Fruit fly (Drosophila melanogaster): Measurements from ENCODE around the gene Acer.
A peak's percentile ranks its signal among the peaks of the same experiment; 100 is the strongest.

Acer gene

DNA sequence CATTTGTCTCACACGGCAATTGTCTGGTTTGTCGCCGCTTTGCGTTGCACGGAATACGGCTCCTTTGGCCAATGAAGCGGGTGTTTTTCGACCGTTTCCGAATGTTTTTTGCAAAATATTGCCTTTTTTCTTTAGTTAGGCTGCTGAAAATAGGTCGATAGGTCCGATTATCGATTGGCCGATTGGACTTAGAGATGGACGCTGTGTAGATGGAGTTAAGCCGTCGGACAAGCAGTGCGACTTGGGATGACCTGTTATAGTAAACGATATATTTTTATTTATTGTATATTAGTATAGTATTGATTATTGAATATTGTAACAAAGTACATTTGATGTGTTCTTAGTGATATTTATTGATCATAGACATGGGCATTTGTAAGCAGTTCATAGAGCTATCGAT is 6.6 kb downstream of the Acer start, which contains the start of the genes lmgA and lmgB (continued):
- TF ChIP-seq CG13123 (GFP tag; optimal IDR thresholded peaks at IDR 0.05) (peak; percentile 33), dmrt11E (tag; optimal IDR thresholded peaks at IDR 0.05) (peak; percentile 27), CG31365 (tag; optimal IDR thresholded peaks at IDR 0.05) (peak; percentile 94), TFAM (GFP tag; optimal IDR thresholded peaks at IDR 0.05) (no peak), CG14014 (GFP tag; IDR thresholded peaks at IDR 0.05) (0 out of 2 replicates have a peak, but pooled peaks have one; percentile 9), CG18011 (GFP tag; optimal IDR thresholded peaks at IDR 0.05) (peak; percentile 35), chinmo (GFP tag; IDR thresholded peaks at IDR 0.05; ENCODE audit: partially characterized antibody) (peak; percentile 46; the same call in 3 of the 4 replicates), ro (GFP tag; IDR thresholded peaks at IDR 0.05) (no peak), dpn (GFP tag; optimal IDR thresholded peaks at IDR 0.05) (peak; percentile 14 to 71), B-H1 (GFP tag; IDR thresholded peaks at IDR 0.05) (no peak), pzg (GFP tag; optimal IDR thresholded peaks at IDR 0.05) (peak; percentile 80), CG2202 (tag; optimal IDR thresholded peaks at IDR 0.05) (no peak), Side (GFP tag; optimal IDR thresholded peaks at IDR 0.05) (no peak), Sin3A (optimal IDR thresholded peaks at IDR 0.05) (peak; percentile 32), corto (GFP tag; optimal IDR thresholded peaks at IDR 0.05) (peak; percentile 35), CG2129 (GFP tag; IDR thresholded peaks at IDR 0.05; ENCODE audit: partially characterized antibody) (peak; percentile 82), CG17568 (GFP tag; optimal IDR thresholded peaks at IDR 0.05) (no peak), Bteb2 (GFP tag; optimal IDR thresholded peaks at IDR 0.05) (no peak), Lhr (GFP tag; optimal IDR thresholded peaks at IDR 0.05) (peak; percentile 44), tin (GFP tag; optimal IDR thresholded peaks at IDR 0.05) (peak; percentile 64), chn (GFP tag; optimal IDR thresholded peaks at IDR 0.05) (peak; percentile 36), CG13424 (tag; optimal IDR thresholded peaks at IDR 0.05) (peak; percentile 45), CG9932 (GFP tag; IDR thresholded peaks at IDR 0.05) (peak; percentile 76), abd-A (tag; optimal IDR thresholded peaks at IDR 0.05) (no peak), Six4 (GFP tag; optimal IDR thresholded peaks at IDR 0.05) (peak; percentile 14), BEAF-32 (GFP tag; optimal IDR thresholded peaks at IDR 0.05) (peak; percentile 87), az2 (GFP tag; optimal IDR thresholded peaks at IDR 0.05) (peak; percentile 45), esg (GFP tag; conservative IDR thresholded peaks at IDR 0.05) (peak; percentile 37), Trl (optimal IDR thresholded peaks at IDR 0.05) (no peak), Trl (GFP tag; optimal IDR thresholded peaks at IDR 0.05) (peak; percentile 7), hbn (GFP tag; IDR thresholded peaks at IDR 0.05; ENCODE audit: partially characterized antibody) (peak; percentile 72), Max (GFP tag; optimal IDR thresholded peaks at IDR 0.05) (peak; percentile 44), maf-S (GFP tag; optimal IDR thresholded peaks at IDR 0.05) (peak; percentile 4), repo (GFP tag; optimal IDR thresholded peaks at IDR 0.05) (no peak), ind (GFP tag; optimal IDR thresholded peaks at IDR 0.05) (peak; percentile 62), Med (GFP tag) (peak; percentile 81), CG4730 (GFP tag; IDR thresholded peaks at IDR 0.05) (no peak), CG30020 (tag; optimal IDR thresholded peaks at IDR 0.05) (peak; percentile 11), tap (tag; optimal IDR thresholded peaks at IDR 0.05) (no peak), p53 (GFP tag; optimal IDR thresholded peaks at IDR 0.05) (no peak), run (tag; optimal IDR thresholded peaks at IDR 0.05) (no peak), CG12769 (tag; optimal IDR thresholded peaks at IDR 0.05) (no peak), prd (optimal IDR thresholded peaks at IDR 0.05) (no peak), prd (GFP tag; IDR thresholded peaks at IDR 0.05) (peak; percentile 48; the same call in 1 of the 3 replicates), Chrac-16 (GFP tag; optimal IDR thresholded peaks at IDR 0.05) (peak; percentile 41), chif (GFP tag; optimal IDR thresholded peaks at IDR 0.05) (no peak), CG12942 (GFP tag; optimal IDR thresholded peaks at IDR 0.05) (peak; percentile 51), nerfin-1 (tag; optimal IDR thresholded peaks at IDR 0.05) (peak; percentile 6), CG10267 (tag; optimal IDR thresholded peaks at IDR 0.05) (peak; percentile 68), NFAT (GFP tag; IDR thresholded peaks at IDR 0.05) (peak; percentile 25; the same call in 1 of the 2 replicates), CG10147 (GFP tag; optimal IDR thresholded peaks at IDR 0.05) (peak; percentile 8)
